Worm (Caenorhabditis elegans): ENCODE results near the gene Y32F6A.4.

- TF ChIP-seq sptf-1 (tag; optimal IDR thresholded peaks at IDR 0.05) (no peak), ztf-11 (tag; optimal IDR thresholded peaks at IDR 0.05) (no peak), unc-98 (GFP tag; IDR thresholded peaks at IDR 0.05) (no peak), elt-2 (tag; optimal IDR thresholded peaks at IDR 0.05) (no peak)
Measured at ce11 chrV:10472901-10473774, 39.3 kb upstream of the Y32F6A.4 start.
